Worm (Caenorhabditis elegans): ENCODE results near the gene T19H5.4.

DNA sequence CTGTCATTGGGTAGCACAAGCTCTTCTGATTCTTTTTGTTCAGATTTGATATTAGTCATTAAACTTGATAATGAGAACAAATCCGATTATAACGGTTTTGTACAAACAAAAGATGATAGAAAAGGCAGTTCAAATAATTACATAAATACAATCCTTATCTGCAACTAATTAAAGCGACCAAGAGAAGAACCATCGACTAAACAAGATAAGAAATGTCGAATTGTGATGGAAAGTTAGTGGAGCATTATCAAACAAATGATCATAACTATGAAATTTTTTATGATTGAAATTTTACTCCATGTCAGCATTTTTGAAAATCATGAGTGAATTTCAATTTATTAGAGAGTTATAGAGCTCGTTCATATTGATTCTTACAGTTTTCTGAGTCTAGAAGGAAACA lies 18.8 kb downstream of the T19H5.4 start, which contains the start of gene chil-23:
- TF ChIP-seq snpc-4 (GFP tag; optimal IDR thresholded peaks at IDR 0.05), result no peak
- TF ChIP-seq snpc-4 (tag; optimal IDR thresholded peaks at IDR 0.05), result no peak
- TF ChIP-seq pha-4 (tag; optimal IDR thresholded peaks at IDR 0.05), result no peak
- TF ChIP-seq T26A5.8 (tag; optimal IDR thresholded peaks at IDR 0.05), result no peak
- no peak for TF ChIP-seq T07F8.4 (tag; optimal IDR thresholded peaks at IDR 0.05)

All from whole organism, young adult.